Worm (Caenorhabditis elegans) whole organism, L4 larva: ENCODE data around the gene F44B9.2.

Source experiments
- F37D6.2 ChIP-seq: sonication (generic microtip); optimal IDR thresholded peaks from 2 replicates; lab custom pipeline; 2016; ENCODE audit warnings: mild to moderate bottlenecking, missing genetic modification characterization, missing compliant biosample characterization
- Y105C5A.15 ChIP-seq: fragments of 200-800 bp; sonication (Bioruptor generic); IDR thresholded peaks from 2 replicates; pipeline ENCODE4 v1.3.6; 2022; ENCODE audit warnings: missing genetic modification characterization, missing compliant biosample characterization
- Y5F2A.4 ChIP-seq: fragments of 200-800 bp; sonication (Bioruptor generic); optimal IDR thresholded peaks from 2 replicates; lab custom pipeline; 2018; ENCODE audit warnings: mild to moderate bottlenecking, missing genetic modification characterization, missing compliant biosample characterization
- Y75B8A.6 ChIP-seq: fragments of 200-800 bp; sonication (Bioruptor generic); IDR thresholded peaks from 2 replicates; pipeline ENCODE4 v1.3.6; 2022; ENCODE audit warnings: missing genetic modification reagents, missing genetic modification characterization, missing compliant biosample characterization
- ZK337.2 ChIP-seq: fragments of 200-800 bp; sonication (Bioruptor generic); IDR thresholded peaks from 2 replicates; pipeline ENCODE4 v1.3.6; 2022; ENCODE audit warnings: missing genetic modification reagents, missing genetic modification characterization, missing compliant biosample characterization
- aha-1 ChIP-seq: fragments of 150-350 bp; peaks from one replicate; lab custom pipeline; 2014; ENCODE audit warnings: missing biosample characterization, missing genetic modification characterization
- attf-4 ChIP-seq: sonication (generic microtip); optimal IDR thresholded peaks from 3 replicates; lab custom pipeline; 2017; ENCODE audit warnings: missing biosample characterization, missing genetic modification characterization
- ceh-62 ChIP-seq: sonication (generic microtip); optimal IDR thresholded peaks from 2 replicates; lab custom pipeline; 2017; ENCODE audit warnings: missing biosample characterization, missing genetic modification characterization
- ceh-82 ChIP-seq: sonication (generic microtip); optimal IDR thresholded peaks from 2 replicates; lab custom pipeline; 2017; ENCODE audit warnings: missing biosample characterization, missing genetic modification characterization
- daf-16 ChIP-seq, 3 experiments: sonication (generic microtip); optimal IDR thresholded peaks; 2 replicates each; lab custom pipeline; 2016 to 2017; ENCODE audit warnings: missing genetic modification characterization in 3 of 3, missing genetic modification reagents in 3 of 3, mild to moderate bottlenecking in 2 of 3, missing compliant biosample characterization in 2 of 3, missing biosample characterization in 1 of 3, moderate library complexity in 1 of 3
- dmd-6 ChIP-seq: fragments of 200-800 bp; sonication (Bioruptor generic); IDR thresholded peaks from 2 replicates; pipeline ENCODE4 v1.3.6; 2022; ENCODE audit warnings: missing genetic modification reagents, missing genetic modification characterization, missing compliant biosample characterization
- duxl-1 ChIP-seq: sonication (generic microtip); optimal IDR thresholded peaks from 2 replicates; lab custom pipeline; 2016; ENCODE audit warnings: mild to moderate bottlenecking, missing genetic modification characterization, moderate library complexity, missing compliant biosample characterization; ENCODE audit not compliant: poor library complexity
- hmg-1.1 ChIP-seq: fragments of 200-800 bp; sonication (Bioruptor generic); IDR thresholded peaks from 2 replicates; pipeline ENCODE4 v1.3.6; 2022; ENCODE audit warnings: missing genetic modification reagents, missing genetic modification characterization, missing compliant biosample characterization
- lin-13 ChIP-seq: fragments of 150-350 bp; optimal IDR thresholded peaks from 2 replicates; lab custom pipeline; 2014; ENCODE audit warnings: missing biosample characterization, missing genetic modification reagents, missing genetic modification characterization
- lin-29 ChIP-seq: fragments of 200-800 bp; sonication (Bioruptor generic); IDR thresholded peaks from 2 replicates; pipeline ENCODE4 v1.3.6; 2022; ENCODE audit warnings: missing genetic modification reagents, missing genetic modification characterization, missing compliant biosample characterization
- madf-9 ChIP-seq: fragments of 200-800 bp; sonication (Bioruptor generic); conservative IDR thresholded peaks from 2 replicates; pipeline ENCODE4 v1.3.6; 2022; ENCODE audit warnings: missing genetic modification reagents, missing genetic modification characterization, missing compliant biosample characterization
- mdt-29 ChIP-seq: fragments of 200-800 bp; sonication (Bioruptor generic); IDR thresholded peaks from 2 replicates; pipeline ENCODE4 v1.3.6; 2022; ENCODE audit warnings: missing genetic modification reagents, missing genetic modification characterization, missing compliant biosample characterization
- mep-1 ChIP-seq: fragments of 150-350 bp; sonication (generic microtip); optimal IDR thresholded peaks from 3 replicates; lab custom pipeline; 2014; ENCODE audit warnings: missing biosample characterization, missing genetic modification characterization
- mxl-3 ChIP-seq: fragments of 200-800 bp; sonication (Bioruptor generic); optimal IDR thresholded peaks from 2 replicates; lab custom pipeline; 2018; ENCODE audit warnings: mild to moderate bottlenecking, missing genetic modification characterization, missing compliant biosample characterization
- nhr-111 ChIP-seq: fragments of 200-800 bp; sonication (Bioruptor generic); optimal IDR thresholded peaks from 2 replicates; lab custom pipeline; 2018; ENCODE audit warnings: mild to moderate bottlenecking, missing genetic modification characterization, missing compliant biosample characterization
- nhr-28 ChIP-seq: fragments of 150-350 bp; optimal IDR thresholded peaks from 2 replicates; lab custom pipeline; 2014; ENCODE audit warnings: missing biosample characterization, missing genetic modification characterization
- nhr-41 ChIP-seq: fragments of 200-800 bp; sonication (Bioruptor generic); IDR thresholded peaks from 2 replicates; pipeline ENCODE4 v1.3.6; 2022; ENCODE audit warnings: missing genetic modification reagents, missing genetic modification characterization, missing compliant biosample characterization
- nhr-42 ChIP-seq: fragments of 200-800 bp; sonication (Bioruptor generic); IDR thresholded peaks from 2 replicates; pipeline ENCODE4 v1.3.6; 2022; ENCODE audit warnings: missing genetic modification characterization, missing compliant biosample characterization
- nhr-77 ChIP-seq: fragments of 150-350 bp; optimal IDR thresholded peaks from 2 replicates; lab custom pipeline; 2014; ENCODE audit warnings: missing biosample characterization, missing genetic modification characterization
- pha-4 ChIP-seq, 2 experiments: fragments of 150-350 bp in 1 of 2; fragments of 200-800 bp in 1 of 2; sonication (Bioruptor generic) in 1 of 2; IDR thresholded peaks in 1 of 2; optimal IDR thresholded peaks in 1 of 2; 2 replicates each; pipeline versions ENCODE4 v1.3.6 to Lab custom; 2014 to 2022; ENCODE audit warnings: missing genetic modification characterization in 2 of 2, missing genetic modification reagents in 2 of 2, missing biosample characterization in 1 of 2, missing compliant biosample characterization in 1 of 2
- php-3 ChIP-seq: fragments of 200-800 bp; sonication (Bioruptor generic); IDR thresholded peaks from 2 replicates; pipeline ENCODE4 v1.3.6; 2022; ENCODE audit warnings: missing genetic modification reagents, missing genetic modification characterization, missing compliant biosample characterization
- pqm-1 ChIP-seq: sonication (generic microtip); optimal IDR thresholded peaks from 2 replicates; lab custom pipeline; 2017; ENCODE audit warnings: missing biosample characterization, missing genetic modification characterization
- rbr-2 ChIP-seq: sonication (generic microtip); optimal IDR thresholded peaks from 2 replicates; lab custom pipeline; 2016; ENCODE audit warnings: missing genotype, missing genetic modification characterization, missing compliant biosample characterization
- set-16 ChIP-seq: fragments of 200-800 bp; sonication (Bioruptor generic); IDR thresholded peaks from 2 replicates; pipeline ENCODE4 v1.3.6; 2022; ENCODE audit warnings: missing genetic modification reagents, missing genetic modification characterization, missing compliant biosample characterization
- snpc-4 ChIP-seq: fragments of 150-350 bp; optimal IDR thresholded peaks from 2 replicates; lab custom pipeline; 2014; ENCODE audit warnings: missing biosample characterization, missing genetic modification characterization
- spr-3 ChIP-seq: fragments of 200-800 bp; sonication (Bioruptor generic); optimal IDR thresholded peaks from 2 replicates; lab custom pipeline; 2018; ENCODE audit warnings: mild to moderate bottlenecking, missing genetic modification characterization, missing compliant biosample characterization
- unc-130 ChIP-seq: sonication (generic microtip); optimal IDR thresholded peaks from 2 replicates; lab custom pipeline; 2016; ENCODE audit warnings: missing genetic modification reagents, missing genetic modification characterization, missing compliant biosample characterization
- unc-62 ChIP-seq, 3 experiments: fragments of 150-350 bp in 1 of 3; sonication (generic microtip); optimal IDR thresholded peaks in 2 of 3; peaks in 1 of 3; 1 replicate in 1 of 3; 2 replicates in 2 of 3; lab custom pipeline; 2014 to 2017; ENCODE audit warnings: missing biosample characterization in 3 of 3, missing genetic modification characterization in 3 of 3, missing genetic modification reagents in 3 of 3, missing genotype in 1 of 3
- zag-1 ChIP-seq: fragments of 150-350 bp; optimal IDR thresholded peaks from 2 replicates; lab custom pipeline; 2014; ENCODE audit warnings: missing biosample characterization, missing genetic modification characterization
- zip-2 ChIP-seq: fragments of 150-350 bp; optimal IDR thresholded peaks from 2 replicates; lab custom pipeline; 2014; ENCODE audit warnings: missing biosample characterization, missing genetic modification characterization

Gene F44B9.2

DNA sequence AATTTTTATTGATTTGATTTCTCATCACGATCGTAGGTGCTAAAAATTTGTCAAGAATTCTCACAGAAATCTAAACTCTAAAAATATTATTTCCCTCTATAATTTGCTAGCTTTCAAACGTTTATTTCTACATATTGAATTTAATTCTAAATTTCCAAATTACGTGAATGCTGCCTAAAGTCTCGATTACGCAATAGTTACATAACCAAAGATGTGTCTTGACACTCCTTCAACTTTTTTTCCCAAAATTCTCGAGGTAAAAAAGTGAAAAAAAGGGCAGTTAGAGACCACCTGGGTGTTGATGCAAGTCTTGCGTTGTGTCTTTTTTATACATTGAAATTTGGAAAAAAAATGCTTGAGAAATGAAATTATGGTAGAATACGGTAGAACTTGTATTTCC, 29.6 kb downstream of the F44B9.2 start:
- TF ChIP-seq F37D6.2 (tag; lab: Kevin White, UChicago) (no peak), pha-4 (GFP tag; IDR thresholded peaks at IDR 0.05; lab: Robert Waterston, UW) (no peak), pha-4 (tag; optimal IDR thresholded peaks at IDR 0.05; lab: Kevin White, UChicago) (no peak), madf-9 (GFP tag; lab: Robert Waterston, UW) (no peak), zag-1 (tag; lab: Kevin White, UChicago) (no peak), nhr-77 (tag; lab: Kevin White, UChicago) (no peak), nhr-111 (GFP tag; lab: Kevin White, UChicago) (no peak), ZK337.2 (GFP tag; lab: Robert Waterston, UW) (no peak), daf-16 (GFP tag; optimal IDR thresholded peaks at IDR 0.05; lab: Kevin White, UChicago) (no peak), daf-16 (tag; optimal IDR thresholded peaks at IDR 0.05; lab: Kevin White, UChicago) (no peak), aha-1 (tag; lab: Kevin White, UChicago) (no peak), dmd-6 (no peak), nhr-42 (GFP tag; lab: Robert Waterston, UW) (no peak), duxl-1 (tag; lab: Kevin White, UChicago) (no peak), hmg-1.1 (no peak), rbr-2 (tag; lab: Kevin White, UChicago) (no peak), mdt-29 (no peak), ceh-82 (tag; lab: Kevin White, UChicago) (no peak), mxl-3 (GFP tag; lab: Kevin White, UChicago) (no peak), ceh-62 (no peak), nhr-41 (no peak), pqm-1 (tag; lab: Kevin White, UChicago) (no peak)

DNA sequence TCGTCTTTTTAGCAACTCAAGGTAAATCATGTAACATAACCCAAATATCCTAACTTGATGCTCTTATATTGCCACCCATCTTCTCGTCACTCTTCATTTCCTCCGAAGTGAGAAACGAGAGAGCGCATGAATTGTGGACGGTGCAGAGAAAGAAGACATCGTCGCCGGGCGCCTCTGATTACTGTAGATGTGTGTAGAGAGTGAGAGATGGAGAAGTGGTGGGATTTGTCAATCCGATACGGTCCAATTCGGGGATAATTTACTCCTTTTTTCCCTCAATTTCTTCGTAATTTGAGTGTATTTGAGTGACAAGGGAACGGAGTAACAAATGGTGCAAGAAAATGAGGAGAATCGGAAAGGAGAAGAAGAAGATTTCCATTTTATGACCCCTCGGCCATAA, 38.9 kb downstream of the F44B9.2 start:
- TF ChIP-seq unc-62 (GFP tag; optimal IDR thresholded peaks at IDR 0.05 in 1 of 2; lab: Kevin White, UChicago) (peak in 1 of 2 experiments; percentile 96), unc-62 (tag; optimal IDR thresholded peaks at IDR 0.05; lab: Kevin White, UChicago) (no peak), lin-13 (GFP tag; lab: Kevin White, UChicago) (no peak), nhr-111 (GFP tag; lab: Kevin White, UChicago) (no peak)
- TF ChIP-seq, all 104 proteins: peak for 1

DNA sequence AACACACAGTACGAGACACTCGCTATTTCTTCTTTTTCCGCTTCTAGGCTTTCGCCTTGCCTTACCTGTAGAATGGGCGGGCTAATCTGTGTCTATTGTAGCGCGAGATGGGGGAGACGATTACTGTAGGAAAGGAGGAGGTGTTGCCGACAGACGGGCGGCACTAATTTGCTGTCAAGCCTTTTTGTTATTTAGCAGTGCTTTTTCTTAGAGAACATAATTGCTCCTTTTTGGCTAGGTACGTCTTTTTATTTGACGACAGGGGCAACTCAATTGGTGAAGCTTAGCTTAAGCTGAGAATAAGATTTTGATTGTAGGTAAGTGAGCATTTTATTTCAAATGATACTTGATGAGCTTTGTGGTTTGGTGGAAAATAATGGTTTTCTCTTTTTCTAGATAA, 41.4 kb downstream of the F44B9.2 start:
- TF ChIP-seq Y105C5A.15 (no peak), php-3 (GFP tag; lab: Robert Waterston, UW) (no peak), snpc-4 (tag; lab: Kevin White, UChicago) (no peak), unc-62 (GFP tag; optimal IDR thresholded peaks at IDR 0.05 in 1 of 2; lab: Kevin White, UChicago) (peak in 1 of 2 experiments; percentile 95), unc-62 (tag; optimal IDR thresholded peaks at IDR 0.05; lab: Kevin White, UChicago) (no peak), unc-130 (GFP tag; lab: Kevin White, UChicago) (no peak), nhr-28 (no peak), zip-2 (tag; lab: Kevin White, UChicago) (no peak)

DNA sequence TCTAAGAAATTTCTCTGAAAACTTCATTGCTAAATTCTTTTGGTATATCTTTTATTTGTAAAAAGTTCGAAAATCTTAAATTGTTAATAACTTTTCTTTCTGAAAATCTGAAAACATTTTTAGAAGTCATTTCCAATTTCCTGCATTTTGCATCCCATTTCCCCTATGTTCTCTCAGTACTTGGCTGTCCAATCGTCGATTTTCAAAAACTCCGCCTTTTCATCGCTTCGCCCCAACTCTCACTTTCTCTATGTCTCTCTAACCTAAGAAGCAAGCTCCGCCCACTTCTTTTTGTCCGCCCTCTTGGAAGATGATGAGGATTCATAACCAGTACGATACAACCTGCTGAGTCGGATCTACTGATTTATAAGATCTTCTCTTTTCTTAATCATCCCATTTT, 42.8 kb downstream of the F44B9.2 start:
- TF ChIP-seq nhr-77 (tag; lab: Kevin White, UChicago), result no peak
- no peak for TF ChIP-seq spr-3 (GFP tag; lab: Kevin White, UChicago)
- TF ChIP-seq Y75B8A.6, result no peak
- no peak for TF ChIP-seq zag-1 (tag; lab: Kevin White, UChicago)
- TF ChIP-seq Y105C5A.15, result no peak
- TF ChIP-seq rbr-2 (tag; lab: Kevin White, UChicago), result no peak
- no peak for TF ChIP-seq Y5F2A.4 (GFP tag; lab: Kevin White, UChicago)
- no peak for TF ChIP-seq duxl-1 (tag; lab: Kevin White, UChicago)

DNA sequence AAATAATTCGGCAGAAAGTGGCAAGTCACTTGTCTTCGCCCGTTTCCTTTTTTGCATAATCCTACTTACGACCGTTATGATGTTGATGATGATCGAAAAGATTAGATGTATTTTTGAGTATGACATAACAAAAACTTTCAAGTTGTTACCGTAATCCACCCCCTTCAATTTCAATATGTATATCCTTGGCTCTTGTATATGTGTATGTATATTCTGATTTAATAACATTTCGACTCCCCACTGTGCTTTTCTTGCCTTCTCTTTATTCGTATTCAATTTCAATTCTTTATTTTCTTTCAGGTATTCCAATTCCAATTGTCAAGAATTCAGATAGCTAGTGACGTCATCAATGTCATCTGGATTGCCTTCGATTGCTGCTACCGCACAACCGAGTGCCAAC, 44.7 kb downstream of the F44B9.2 start, which contains the start of gene pros-1:
pros-1 (plus strand) TSS at position 301 of the 400 bp plus-strand sequence.
- no peak for TF ChIP-seq pha-4 (GFP tag; IDR thresholded peaks at IDR 0.05; lab: Robert Waterston, UW)
- TF ChIP-seq pha-4 (tag; optimal IDR thresholded peaks at IDR 0.05; lab: Kevin White, UChicago), result no peak
- no peak for TF ChIP-seq F37D6.2 (tag; lab: Kevin White, UChicago)
- TF ChIP-seq lin-29 (GFP tag; lab: Robert Waterston, UW), result no peak
- TF ChIP-seq attf-4 (tag; lab: Kevin White, UChicago), result no peak
- TF ChIP-seq mep-1, result no peak
- no peak for TF ChIP-seq set-16 (GFP tag; lab: Robert Waterston, UW)
- TF ChIP-seq dmd-6, result no peak
